Worm (Caenorhabditis elegans) whole organism, late embryonic: Measurements from ENCODE around the gene K01D12.5.

Source experiments
- ceh-45 ChIP-seq: fragments of 200-800 bp; sonication (Bioruptor generic); IDR thresholded peaks from 2 replicates; pipeline ENCODE4 v1.3.6; 2022; ENCODE audit warnings: missing genetic modification reagents, missing genetic modification characterization, missing compliant biosample characterization
- fkh-10 ChIP-seq: fragments of 150-350 bp; optimal IDR thresholded peaks from 2 replicates; lab custom pipeline; 2014; ENCODE audit warnings: missing biosample characterization, missing genetic modification reagents, missing genetic modification characterization
- hlh-30 ChIP-seq: sonication (generic microtip); optimal IDR thresholded peaks from 2 replicates; lab custom pipeline; 2017; ENCODE audit warnings: antibody characterized with exemption, missing genetic modification characterization, missing compliant biosample characterization; ENCODE audit not compliant: insufficient read depth
- hlh-8 ChIP-seq: sonication (generic microtip); optimal IDR thresholded peaks from 2 replicates; lab custom pipeline; 2016; ENCODE audit warnings: missing genotype, missing genetic modification characterization, missing compliant biosample characterization
- mec-3 ChIP-seq: sonication (generic microtip); optimal IDR thresholded peaks from 2 replicates; lab custom pipeline; 2016; ENCODE audit warnings: borderline replicate concordance, missing genetic modification characterization, missing compliant biosample characterization
- pha-4 ChIP-seq: fragments of 150-350 bp; optimal IDR thresholded peaks from 2 replicates; lab custom pipeline; 2018; ENCODE audit warnings: missing biosample characterization, missing genetic modification reagents, missing genetic modification characterization
- pros-1 ChIP-seq: fragments of 150-350 bp; optimal IDR thresholded peaks from 2 replicates; lab custom pipeline; 2014; ENCODE audit warnings: missing biosample characterization, missing genetic modification reagents, missing genetic modification characterization
- ttx-3 ChIP-seq: sonication (generic microtip); optimal IDR thresholded peaks from 2 replicates; lab custom pipeline; 2016; ENCODE audit warnings: missing genetic modification reagents, missing genetic modification characterization, missing compliant biosample characterization
- unc-3 ChIP-seq, 2 experiments: fragments of 200-800 bp in 1 of 2; sonication (Bioruptor generic) in 1 of 2; sonication (generic microtip) in 1 of 2; conservative IDR thresholded peaks in 1 of 2; optimal IDR thresholded peaks in 1 of 2; 2 replicates each; pipeline versions ENCODE4 v1.3.6 to Lab custom; 2016 to 2022; ENCODE audit warnings: missing compliant biosample characterization in 2 of 2, missing genetic modification characterization in 2 of 2, missing genetic modification reagents in 1 of 2

- TF ChIP-seq ceh-45 (GFP tag; lab: Robert Waterston, UW) (no peak), hlh-30 (tag; lab: Kevin White, UChicago) (no peak), ttx-3 (tag; lab: Kevin White, UChicago) (no peak), unc-3 (GFP tag; conservative IDR thresholded peaks at IDR 0.05; lab: Robert Waterston, UW) (no peak), unc-3 (tag; optimal IDR thresholded peaks at IDR 0.05; lab: Kevin White, UChicago) (no peak), pros-1 (no peak), hlh-8 (tag; lab: Kevin White, UChicago) (no peak), fkh-10 (GFP tag; lab: Kevin White, UChicago) (no peak), pha-4 (tag; lab: Kevin White, UChicago) (no peak), mec-3 (tag; lab: Kevin White, UChicago) (no peak)
These were observed 23.7 kb downstream of the K01D12.5 start for ce11 chrV:12421360-12421759.
